Fruit fly (Drosophila melanogaster) whole organism, wandering third instar larva: ENCODE measurements around the gene CG42264.

Experiments used
- Abd-B ChIP-seq: fragments of >200 bp; optimal IDR thresholded peaks from 2 replicates; lab custom pipeline; 2017; ENCODE audit warnings: missing biosample characterization, missing genetic modification characterization
- CG32264 ChIP-seq: fragments of 200-800 bp; sonication (Bioruptor generic); optimal IDR thresholded peaks from 2 replicates; lab custom pipeline; 2016; ENCODE audit warnings: missing biosample characterization, missing genetic modification characterization
- CG9705 ChIP-seq: fragments of 200-800 bp; sonication (Bioruptor generic); optimal IDR thresholded peaks from 2 replicates; lab custom pipeline; 2018; ENCODE audit warnings: missing biosample characterization, mild to moderate bottlenecking, missing genetic modification characterization
- CrebA ChIP-seq: fragments of 200-800 bp; sonication (Bioruptor generic); optimal IDR thresholded peaks from 2 replicates; lab custom pipeline; 2016; ENCODE audit warnings: missing biosample characterization, mild to moderate bottlenecking, missing genetic modification characterization, borderline replicate concordance
- Dfd ChIP-seq: fragments of >200 bp; optimal IDR thresholded peaks from 2 replicates; lab custom pipeline; 2017; ENCODE audit warnings: missing biosample characterization, missing genetic modification characterization
- Dif ChIP-seq: fragments of 200-275, 200-300 bp; sonication (Bioruptor generic); optimal IDR thresholded peaks from 2 replicates; lab custom pipeline; 2018; ENCODE audit warnings: missing biosample characterization, missing genetic modification characterization; ENCODE audit not compliant: partially characterized antibody
- GATAd ChIP-seq: sonication (Bioruptor generic); optimal IDR thresholded peaks from 2 replicates; lab custom pipeline; 2016; ENCODE audit warnings: missing biosample characterization, missing genetic modification characterization
- HLH106 ChIP-seq: fragments of 200-800 bp; optimal IDR thresholded peaks from 3 replicates; lab custom pipeline; 2019; ENCODE audit warnings: missing biosample characterization, mild to moderate bottlenecking, missing genetic modification characterization, moderate library complexity
- Hnf4 ChIP-seq: fragments of 200-800 bp; sonication (Bioruptor generic); optimal IDR thresholded peaks from 2 replicates; lab custom pipeline; 2016; ENCODE audit warnings: missing biosample characterization, mild to moderate bottlenecking, missing genetic modification characterization
- Hr78 ChIP-seq: fragments of >200 bp; optimal IDR thresholded peaks from 2 replicates; lab custom pipeline; 2017; ENCODE audit warnings: missing biosample characterization, missing genetic modification characterization
- Hr83 ChIP-seq: fragments of 200-300 bp; sonication (Bioruptor generic); optimal IDR thresholded peaks from 2 replicates; lab custom pipeline; 2016; ENCODE audit warnings: missing biosample characterization, mild to moderate bottlenecking, missing genetic modification characterization, moderate library complexity; ENCODE audit not compliant: poor library complexity, severe bottlenecking
- Jra ChIP-seq: sonication (Bioruptor generic); optimal IDR thresholded peaks from 2 replicates; lab custom pipeline; 2016; ENCODE audit warnings: missing biosample characterization, missing genetic modification characterization
- Mio ChIP-seq: sonication (Bioruptor generic); optimal IDR thresholded peaks from 2 replicates; lab custom pipeline; 2016; ENCODE audit warnings: missing biosample characterization, missing genetic modification characterization
- Myc ChIP-seq: fragments of >200 bp; optimal IDR thresholded peaks from 2 replicates; lab custom pipeline; 2017
- N ChIP-seq: fragments of >200 bp; optimal IDR thresholded peaks from 2 replicates; lab custom pipeline; 2018; ENCODE audit warnings: missing biosample characterization, missing external identifiers, missing genetic modification characterization
- OdsH ChIP-seq: fragments of 200-800 bp; sonication (Bioruptor generic); optimal IDR thresholded peaks from 2 replicates; lab custom pipeline; 2016; ENCODE audit warnings: missing biosample characterization, mild to moderate bottlenecking, missing genetic modification characterization
- Rel ChIP-seq, 2 experiments: fragments of 200-800 bp; sonication (Bioruptor generic) in 1 of 2; optimal IDR thresholded peaks; 2 replicates in 1 of 2; 3 replicates in 1 of 2; lab custom pipeline; 2016 to 2019; ENCODE audit warnings: mild to moderate bottlenecking in 2 of 2, missing biosample characterization in 2 of 2, missing genetic modification characterization in 2 of 2, moderate library complexity in 1 of 2
- Sp1 ChIP-seq: fragments of 200-800 bp; sonication (Bioruptor generic); optimal IDR thresholded peaks from 3 replicates; lab custom pipeline; 2019; ENCODE audit warnings: missing biosample characterization, mild to moderate bottlenecking, missing genetic modification characterization, moderate library complexity
- Vsx2 ChIP-seq: fragments of 200-300, 225-300 bp; sonication (Bioruptor generic); optimal IDR thresholded peaks from 2 replicates; lab custom pipeline; 2018; ENCODE audit warnings: missing biosample characterization, missing genetic modification characterization; ENCODE audit not compliant: partially characterized antibody
- br ChIP-seq: fragments of 200-800 bp; sonication (Bioruptor generic); optimal IDR thresholded peaks from 2 replicates; lab custom pipeline; 2016; ENCODE audit warnings: missing biosample characterization, missing genetic modification characterization
- brk ChIP-seq: fragments of 200-800 bp; sonication (Bioruptor generic); optimal IDR thresholded peaks from 2 replicates; lab custom pipeline; 2016; ENCODE audit warnings: missing biosample characterization, mild to moderate bottlenecking, missing genetic modification characterization
- dl ChIP-seq, 2 experiments: fragments of 175-275, 200-275 bp in 1 of 2; fragments of 200-275 bp in 1 of 2; sonication (Bioruptor generic); optimal IDR thresholded peaks; lab custom pipeline; 2018; ENCODE audit warnings: mild to moderate bottlenecking in 2 of 2, missing biosample characterization in 2 of 2, missing genetic modification characterization in 2 of 2, moderate library complexity in 2 of 2; ENCODE audit not compliant: partially characterized antibody in 2 of 2, insufficient read depth in 1 of 2
- dmrt93B ChIP-seq: fragments of 200-800 bp; sonication (Bioruptor generic); optimal IDR thresholded peaks from 2 replicates; lab custom pipeline; 2018; ENCODE audit warnings: missing biosample characterization, mild to moderate bottlenecking, missing genetic modification characterization
- dsf ChIP-seq: sonication (Bioruptor generic); optimal IDR thresholded peaks from 2 replicates; lab custom pipeline; 2016; ENCODE audit warnings: missing biosample characterization, missing genetic modification characterization, borderline replicate concordance
- ey ChIP-seq: fragments of 200-800 bp; sonication (Bioruptor generic); optimal IDR thresholded peaks from 2 replicates; lab custom pipeline; 2016; ENCODE audit warnings: missing biosample characterization, missing genetic modification characterization
- foxo ChIP-seq, 2 experiments: fragments of 200-800 bp; sonication (Bioruptor generic); optimal IDR thresholded peaks; 2 replicates in 1 of 2; 3 replicates in 1 of 2; lab custom pipeline; 2016 to 2017; ENCODE audit warnings: missing biosample characterization in 2 of 2, missing genetic modification characterization in 2 of 2
- fru ChIP-seq: fragments of 200-800 bp; sonication (Bioruptor generic); optimal IDR thresholded peaks from 3 replicates; lab custom pipeline; 2016; ENCODE audit warnings: missing biosample characterization, mild to moderate bottlenecking, missing genetic modification characterization
- h ChIP-seq: fragments of 200-800 bp; sonication (Bioruptor generic); optimal IDR thresholded peaks from 3 replicates; lab custom pipeline; 2016; ENCODE audit warnings: missing biosample characterization, mild to moderate bottlenecking, missing genetic modification characterization
- jim ChIP-seq: fragments of 175-275, 200-325 bp; sonication (Bioruptor generic); optimal IDR thresholded peaks from 2 replicates; lab custom pipeline; 2016; ENCODE audit warnings: missing biosample characterization, mild to moderate bottlenecking, missing genetic modification characterization
- lola ChIP-seq: fragments of >200 bp; optimal IDR thresholded peaks from 2 replicates; lab custom pipeline; 2017; ENCODE audit warnings: missing biosample characterization, missing genetic modification characterization
- pan ChIP-seq: fragments of >200 bp; optimal IDR thresholded peaks from 2 replicates; lab custom pipeline; 2017
- psq ChIP-seq: fragments of 200-800 bp; sonication (Bioruptor generic); optimal IDR thresholded peaks from 3 replicates; lab custom pipeline; 2017; ENCODE audit warnings: missing biosample characterization, mild to moderate bottlenecking, missing genetic modification characterization, moderate library complexity
- rgr ChIP-seq: fragments of 200-800 bp; sonication (Bioruptor generic); optimal IDR thresholded peaks from 3 replicates; lab custom pipeline; 2016; ENCODE audit warnings: missing biosample characterization, mild to moderate bottlenecking, missing genetic modification characterization
- sage ChIP-seq: fragments of 200-800 bp; sonication (Bioruptor generic); optimal IDR thresholded peaks from 2 replicates; lab custom pipeline; 2016; ENCODE audit warnings: missing biosample characterization, mild to moderate bottlenecking, missing genetic modification characterization
- sv ChIP-seq: fragments of 200-800 bp; sonication (Bioruptor generic); optimal IDR thresholded peaks from 3 replicates; lab custom pipeline; 2016; ENCODE audit warnings: missing biosample characterization, missing genetic modification characterization
- tai ChIP-seq: sonication (Bioruptor generic); optimal IDR thresholded peaks from 2 replicates; lab custom pipeline; 2016; ENCODE audit warnings: missing biosample characterization, missing genetic modification characterization
- usp ChIP-seq: fragments of >200 bp; optimal IDR thresholded peaks from 2 replicates; lab custom pipeline; 2017; ENCODE audit warnings: missing biosample characterization, missing genetic modification characterization
- woc ChIP-seq: sonication (Bioruptor generic); optimal IDR thresholded peaks from 2 replicates; lab custom pipeline; 2016; ENCODE audit warnings: missing biosample characterization, mild to moderate bottlenecking, missing genetic modification characterization

Gene CG42264

DNA sequence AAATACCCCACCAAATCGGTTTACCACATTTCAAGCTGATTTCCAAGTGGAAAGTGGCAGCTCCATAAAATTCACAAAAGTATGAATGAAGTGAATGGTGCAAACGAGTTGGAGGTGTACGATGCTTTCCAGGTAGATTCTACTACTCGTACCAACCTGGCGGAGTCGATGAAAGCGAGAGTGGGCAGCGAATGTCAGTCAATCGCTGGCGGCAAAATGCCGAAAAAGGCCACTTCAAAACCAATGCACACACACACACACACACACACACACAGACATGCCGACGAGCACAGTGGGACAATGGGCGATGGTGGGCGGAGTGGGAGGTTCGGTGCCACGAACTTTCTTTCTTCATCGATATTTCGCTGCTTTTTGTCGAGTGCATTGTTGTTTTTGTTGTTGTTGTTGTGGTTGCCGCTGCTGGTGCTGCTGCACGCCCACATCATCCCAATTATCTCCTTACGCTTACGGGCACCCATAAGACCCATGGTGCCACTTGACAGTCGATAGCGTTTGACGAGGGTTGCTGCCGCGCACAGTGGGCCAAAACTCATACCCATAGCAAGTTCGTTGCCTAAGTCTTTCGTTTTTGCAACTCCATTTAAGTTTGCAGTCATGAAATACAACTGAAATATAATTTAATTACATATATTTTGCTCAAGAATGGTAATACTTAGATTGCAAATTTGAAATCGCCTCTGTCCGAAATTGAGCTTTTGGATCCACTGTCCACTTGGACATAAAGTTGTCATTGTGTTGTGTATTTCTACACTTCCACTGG lies 7.0 kb upstream of the CG42264 start:
- no peak for TF ChIP-seq sv (GFP tag; lab: Kevin White, UChicago)
- TF ChIP-seq usp (GFP tag; lab: Kevin White, UChicago), result no peak
- TF ChIP-seq jim, result no peak
- no peak for TF ChIP-seq Abd-B (GFP tag; lab: Kevin White, UChicago)
- TF ChIP-seq foxo (GFP tag; optimal IDR thresholded peaks at IDR 0.05; lab: Kevin White, UChicago), result peak in 1 of 2 experiments; percentile 70
- TF ChIP-seq HLH106, result peak; percentile 67
- TF ChIP-seq sage (GFP tag; lab: Kevin White, UChicago), result peak; percentile 65
- peak; percentile 68 for TF ChIP-seq rgr (GFP tag; lab: Kevin White, UChicago)
- peak; percentile 47 for TF ChIP-seq CG32264 (GFP tag; lab: Kevin White, UChicago)
- TF ChIP-seq pan (lab: Kevin White, UChicago), result no peak
- no peak for TF ChIP-seq dl (GFP tag; optimal IDR thresholded peaks at IDR 0.05; lab: Kevin White, UChicago; ENCODE audit: insufficient read depth in 1 of 2, partially characterized antibody in 2 of 2)
- no peak for TF ChIP-seq dsf
- no peak for TF ChIP-seq brk (GFP tag; lab: Kevin White, UChicago)
- TF ChIP-seq fru (GFP tag; lab: Kevin White, UChicago), result peak; percentile 73
- peak; percentile 74 for TF ChIP-seq woc (GFP tag; lab: Kevin White, UChicago)
- TF ChIP-seq Sp1 (GFP tag; lab: Kevin White, UChicago), result peak; percentile 65
- TF ChIP-seq tai (GFP tag; lab: Kevin White, UChicago), result no peak
- no peak for TF ChIP-seq CG9705 (GFP tag; lab: Kevin White, UChicago)
- TF ChIP-seq OdsH (GFP tag; lab: Kevin White, UChicago), result peak; percentile 70
- TF ChIP-seq dmrt93B (GFP tag; lab: Kevin White, UChicago), result peak; percentile 50
- no peak for TF ChIP-seq Hr83 (GFP tag; lab: Kevin White, UChicago)
- no peak for TF ChIP-seq CrebA (GFP tag; lab: Kevin White, UChicago)
- no peak for TF ChIP-seq Vsx2 (GFP tag; lab: Kevin White, UChicago)
- TF ChIP-seq Mio (GFP tag; lab: Kevin White, UChicago), result no peak
- peak; percentile 71 for TF ChIP-seq br
- TF ChIP-seq Rel (GFP tag; optimal IDR thresholded peaks at IDR 0.05; lab: Kevin White, UChicago), result no peak
- no peak for TF ChIP-seq Rel (tag; optimal IDR thresholded peaks at IDR 0.05; lab: Kevin White, UChicago)
- TF ChIP-seq lola (GFP tag; lab: Kevin White, UChicago), result no peak
- TF ChIP-seq GATAd (GFP tag; lab: Kevin White, UChicago), result no peak
- no peak for TF ChIP-seq Hr78 (GFP tag; lab: Kevin White, UChicago)
- no peak for TF ChIP-seq Myc (lab: Kevin White, UChicago)
- no peak for TF ChIP-seq N (GFP tag; lab: Kevin White, UChicago)
- TF ChIP-seq psq (GFP tag; lab: Kevin White, UChicago), result peak; percentile 63
- no peak for TF ChIP-seq Jra (GFP tag; lab: Kevin White, UChicago)
- peak; percentile 50 for TF ChIP-seq ey
- no peak for TF ChIP-seq Dfd (GFP tag; lab: Kevin White, UChicago)
- TF ChIP-seq h (GFP tag; lab: Kevin White, UChicago), result peak; percentile 77
- no peak for TF ChIP-seq Hnf4 (GFP tag; lab: Kevin White, UChicago)
- no peak for TF ChIP-seq Dif (GFP tag; lab: Kevin White, UChicago)

DNA sequence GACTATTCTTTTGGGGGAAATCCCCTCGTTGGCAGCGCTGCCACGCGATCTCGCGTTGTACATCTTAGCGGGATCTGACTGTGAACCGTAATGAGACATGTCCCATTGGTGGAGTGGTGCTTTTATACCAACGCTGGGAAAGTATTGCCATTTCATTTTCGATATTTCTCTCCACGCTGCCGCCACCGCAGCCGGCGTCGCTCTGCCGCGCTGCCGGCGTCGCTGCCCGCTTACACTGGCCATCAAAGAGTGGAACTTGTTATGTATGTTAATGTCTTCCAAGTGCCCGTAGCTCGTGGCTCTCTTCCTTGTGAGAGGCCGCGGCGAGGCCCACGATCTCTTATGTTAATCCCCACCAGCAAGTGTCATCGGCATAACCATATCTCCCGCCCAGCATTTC lies 5.1 kb upstream of the CG42264 start, which contains the start of gene CG3108:
TSS of gene CG3108 (minus strand) at position 101 of the 400 bp plus-strand sequence.
- TF ChIP-seq Hr78 (GFP tag; lab: Kevin White, UChicago) (no peak), N (GFP tag; lab: Kevin White, UChicago) (no peak), usp (GFP tag; lab: Kevin White, UChicago) (no peak), Jra (GFP tag; lab: Kevin White, UChicago) (no peak), dsf (no peak), rgr (GFP tag; lab: Kevin White, UChicago) (no peak), br (no peak), dmrt93B (GFP tag; lab: Kevin White, UChicago) (no peak), Abd-B (GFP tag; lab: Kevin White, UChicago) (no peak), HLH106 (no peak), Sp1 (GFP tag; lab: Kevin White, UChicago) (no peak), Hr83 (GFP tag; lab: Kevin White, UChicago) (no peak), GATAd (GFP tag; lab: Kevin White, UChicago) (no peak), Dfd (GFP tag; lab: Kevin White, UChicago) (no peak), h (GFP tag; lab: Kevin White, UChicago) (no peak), foxo (GFP tag; optimal IDR thresholded peaks at IDR 0.05; lab: Kevin White, UChicago) (no peak), sv (GFP tag; lab: Kevin White, UChicago) (no peak), Vsx2 (GFP tag; lab: Kevin White, UChicago) (no peak), CrebA (GFP tag; lab: Kevin White, UChicago) (no peak)
